Worm (Caenorhabditis elegans): ENCODE data around the gene str-40.

str-40 gene

ce11 chrV:3094351-3094750 is 25.4 kb upstream of the str-40 start, which contains the start of gene cyp-33C9:
Gene cyp-33C9 (minus strand): TSS chrV:3094561.
- TF ChIP-seq ham-2 (GFP tag; optimal IDR thresholded peaks at IDR 0.05) (no peak), lin-32 (GFP tag; optimal IDR thresholded peaks at IDR 0.05) (no peak), ztf-11 (tag; optimal IDR thresholded peaks at IDR 0.05) (no peak), lsy-2 (tag; optimal IDR thresholded peaks at IDR 0.05) (no peak), mab-5 (tag; optimal IDR thresholded peaks at IDR 0.05) (no peak), nhr-28 (tag; optimal IDR thresholded peaks at IDR 0.05) (no peak), elt-1 (tag; optimal IDR thresholded peaks at IDR 0.05; ENCODE audit: borderline replicate concordance, insufficient read depth) (no peak), unc-39 (tag; optimal IDR thresholded peaks at IDR 0.05) (no peak), blmp-1 (tag; optimal IDR thresholded peaks at IDR 0.05) (no peak), elt-3 (tag; optimal IDR thresholded peaks at IDR 0.05) (no peak), nhr-76 (tag; optimal IDR thresholded peaks at IDR 0.05) (no peak), pha-4 (tag; optimal IDR thresholded peaks at IDR 0.05) (no peak), sem-2 (GFP tag; optimal IDR thresholded peaks at IDR 0.05) (no peak), ces-1 (GFP tag; optimal IDR thresholded peaks at IDR 0.05) (no peak), mls-2 (tag; optimal IDR thresholded peaks at IDR 0.05) (no peak), zip-8 (tag; optimal IDR thresholded peaks at IDR 0.05) (no peak), nhr-2 (tag; optimal IDR thresholded peaks at IDR 0.05) (no peak), sptf-1 (tag; optimal IDR thresholded peaks at IDR 0.05) (no peak)

DNA sequence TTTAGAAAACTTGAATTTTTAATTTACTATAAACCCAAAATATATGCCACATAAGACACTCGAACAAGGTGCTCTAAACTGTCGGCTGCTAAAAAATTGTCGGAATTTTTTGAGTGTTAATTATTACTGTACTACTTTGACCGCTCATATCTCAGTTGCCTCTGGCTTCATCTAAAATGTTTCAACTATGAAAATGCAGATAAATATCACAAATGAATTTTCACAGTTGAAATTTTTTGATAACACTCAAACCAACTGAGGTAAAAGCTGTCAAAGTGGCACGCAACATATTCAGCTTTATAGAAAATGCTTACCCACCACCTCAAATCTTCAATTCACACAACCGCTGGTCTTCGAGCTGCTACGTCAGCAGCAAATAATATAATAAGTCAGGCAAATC is 19.8 kb upstream of the str-40 start, which contains the start of gene acs-21:
acs-21 (plus strand) TSS at position 301 of the 400 bp plus-strand sequence.
- no peak for TF ChIP-seq ceh-39 (tag; optimal IDR thresholded peaks at IDR 0.05)
- TF ChIP-seq unc-62 (GFP tag; optimal IDR thresholded peaks at IDR 0.05), result no peak
- no peak for TF ChIP-seq sptf-1 (tag; optimal IDR thresholded peaks at IDR 0.05)
- TF ChIP-seq pha-4 (tag; optimal IDR thresholded peaks at IDR 0.05), result no peak
- TF ChIP-seq lin-13 (tag; optimal IDR thresholded peaks at IDR 0.05), result no peak
- no peak for TF ChIP-seq mab-5 (tag; optimal IDR thresholded peaks at IDR 0.05)
- no peak for TF ChIP-seq bed-3 (GFP tag; optimal IDR thresholded peaks at IDR 0.05)
- TF ChIP-seq nhr-28 (tag; optimal IDR thresholded peaks at IDR 0.05), result no peak
- no peak for TF ChIP-seq mep-1 (tag; optimal IDR thresholded peaks at IDR 0.05)
- no peak for TF ChIP-seq elt-1 (tag; optimal IDR thresholded peaks at IDR 0.05; ENCODE audit: borderline replicate concordance, insufficient read depth)

ce11 chrV:3086260-3086659 is 17.3 kb upstream of the str-40 start, which contains the start of gene srt-8:
Gene srt-8 (plus strand): TSS chrV:3086560.
- TF ChIP-seq mls-2 (tag; optimal IDR thresholded peaks at IDR 0.05) (no peak), sem-2 (GFP tag; optimal IDR thresholded peaks at IDR 0.05) (no peak), ceh-39 (tag; optimal IDR thresholded peaks at IDR 0.05) (no peak), ceh-43 (GFP tag; optimal IDR thresholded peaks at IDR 0.05) (no peak), unc-120 (tag; optimal IDR thresholded peaks at IDR 0.05; ENCODE audit: poor library complexity, severe bottlenecking) (no peak)

DNA sequence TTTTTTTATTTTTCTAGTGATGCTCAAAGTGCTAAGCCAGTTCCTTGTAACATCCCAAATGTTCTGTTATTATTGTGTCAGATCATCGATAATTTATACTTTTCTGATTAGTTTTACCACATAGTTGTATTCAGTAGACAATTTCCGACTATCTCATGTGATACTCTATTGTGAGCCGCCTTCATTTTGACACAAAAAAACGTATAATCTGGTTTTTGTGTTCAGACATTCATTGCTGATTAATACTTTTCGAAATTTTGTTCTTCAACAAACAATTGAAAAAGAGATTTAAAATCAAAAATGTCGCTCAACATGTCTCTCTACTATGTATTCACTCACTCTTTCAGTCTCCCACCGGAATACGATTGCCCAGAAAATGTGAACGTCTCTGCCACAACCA is 12.5 kb upstream of the str-40 start, which contains the start of gene srt-7:
srt-7 (plus strand) TSS at position 301 of the 400 bp plus-strand sequence.
- TF ChIP-seq mep-1 (tag; optimal IDR thresholded peaks at IDR 0.05), result no peak

DNA sequence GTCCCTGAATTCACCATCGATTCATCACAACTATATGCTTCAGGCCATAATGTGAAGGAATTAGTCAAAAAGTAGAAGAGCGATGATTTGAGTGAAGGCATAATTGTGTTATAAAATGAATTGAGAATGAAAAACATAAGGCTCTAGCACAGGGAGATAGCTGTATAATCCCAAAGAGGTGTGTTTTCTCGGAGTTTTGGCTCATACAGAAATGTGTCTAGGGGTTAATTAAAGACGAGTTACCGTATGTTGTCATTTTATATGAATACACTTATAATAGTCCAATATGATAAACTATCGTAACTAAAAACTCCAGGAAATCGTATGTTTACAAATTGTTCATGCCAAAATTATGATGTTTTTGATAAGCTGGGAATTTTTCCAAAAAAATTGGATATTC is 11.8 kb upstream of the str-40 start, which contains the start of gene srt-5:
srt-5 (minus strand) TSS at position 101 of the 400 bp plus-strand sequence.
- no peak for TF ChIP-seq cnd-1 (tag; optimal IDR thresholded peaks at IDR 0.05)
- TF ChIP-seq flh-1 (GFP tag; optimal IDR thresholded peaks at IDR 0.05), result no peak

DNA sequence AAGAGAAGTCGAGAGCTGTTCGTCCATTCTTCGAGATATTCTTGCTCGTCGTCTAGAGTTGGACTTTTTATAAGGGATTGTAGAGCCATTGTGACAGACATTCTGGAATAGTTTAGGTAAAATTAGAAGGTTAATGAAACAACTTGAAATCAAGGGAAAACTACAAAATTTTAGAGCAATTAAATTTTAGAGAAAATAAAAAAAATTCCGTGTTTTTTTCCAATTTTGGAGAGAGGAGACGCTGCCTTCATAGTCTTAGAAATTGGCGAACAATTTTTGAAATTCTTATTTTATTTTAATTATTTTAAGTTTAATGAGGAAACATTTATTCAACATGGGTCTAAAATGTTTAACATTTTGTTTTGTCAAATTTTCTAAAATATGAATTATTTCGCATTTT is 2.5 kb upstream of the str-40 start, which contains the start of gene C50H11.13:
C50H11.13 (minus strand) TSS at position 101 of the 400 bp plus-strand sequence.
- TF ChIP-seq sem-2 (GFP tag; optimal IDR thresholded peaks at IDR 0.05), result no peak
- TF ChIP-seq cnd-1 (tag; optimal IDR thresholded peaks at IDR 0.05), result no peak
- no peak for TF ChIP-seq nhr-76 (tag; optimal IDR thresholded peaks at IDR 0.05)
- no peak for TF ChIP-seq elt-3 (tag; optimal IDR thresholded peaks at IDR 0.05)
- no peak for TF ChIP-seq lin-32 (GFP tag; optimal IDR thresholded peaks at IDR 0.05)
- no peak for TF ChIP-seq flh-1 (GFP tag; optimal IDR thresholded peaks at IDR 0.05)

DNA sequence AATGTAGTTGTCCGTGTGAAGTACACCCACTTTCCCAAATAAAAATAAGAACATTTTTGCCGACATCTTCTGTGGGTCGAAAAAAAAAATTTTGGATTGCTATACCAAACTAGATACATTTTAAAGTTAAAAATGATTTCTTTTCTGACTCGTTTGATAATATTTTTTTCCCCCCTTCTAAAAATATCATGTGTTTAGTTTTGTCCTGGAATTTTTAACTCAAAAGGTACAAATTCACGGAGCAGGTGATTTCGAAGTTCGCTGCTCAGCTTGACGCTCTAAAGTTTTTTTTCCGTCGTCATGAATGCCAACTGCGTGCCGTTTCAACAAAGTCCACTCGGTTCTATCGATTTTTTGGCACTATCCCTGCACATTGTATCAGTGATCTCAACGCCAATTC is 3.1 kb downstream of the str-40 start, which contains the start of gene srh-185:
srh-185 (plus strand) TSS at position 301 of the 400 bp plus-strand sequence.
- TF ChIP-seq unc-39 (tag; optimal IDR thresholded peaks at IDR 0.05) (no peak), sem-2 (GFP tag; optimal IDR thresholded peaks at IDR 0.05) (no peak), tbx-8 (GFP tag; optimal IDR thresholded peaks at IDR 0.05) (no peak), mab-5 (tag; optimal IDR thresholded peaks at IDR 0.05) (no peak), nhr-237 (tag; optimal IDR thresholded peaks at IDR 0.05) (no peak), ceh-39 (tag; optimal IDR thresholded peaks at IDR 0.05) (no peak), nhr-12 (tag; optimal IDR thresholded peaks at IDR 0.05) (no peak), ces-1 (GFP tag; optimal IDR thresholded peaks at IDR 0.05) (no peak)
